Worm (Caenorhabditis elegans): ENCODE data around the gene xbx-6.

Gene xbx-6

DNA sequence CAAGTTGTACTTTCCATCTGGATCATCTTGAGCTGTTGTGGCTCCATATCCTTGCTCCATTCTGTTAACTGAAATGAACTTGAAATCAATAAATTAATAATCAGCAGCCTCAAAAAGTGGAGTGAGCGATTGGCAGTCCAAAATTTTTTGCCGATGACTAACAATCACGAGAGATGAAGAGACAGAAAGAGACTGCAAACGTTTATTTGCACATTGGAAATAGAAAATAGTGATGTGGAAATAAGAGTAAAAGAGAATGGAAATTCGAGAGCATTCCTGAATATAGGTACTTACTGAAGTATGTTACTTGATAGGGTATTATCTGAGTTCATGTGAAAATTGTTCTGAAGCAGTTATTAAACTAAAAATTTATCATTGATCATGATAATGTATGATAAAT lies 6.9 kb downstream of the xbx-6 start, which contains the start of gene tag-120:
TSS of gene tag-120 (minus strand) at position 68 of the 400 bp plus-strand sequence.
- no peak for TF ChIP-seq mxl-1 (tag; optimal IDR thresholded peaks at IDR 0.05)
- TF ChIP-seq nhr-80 (tag; optimal IDR thresholded peaks at IDR 0.05), result peak; percentile 49

DNA sequence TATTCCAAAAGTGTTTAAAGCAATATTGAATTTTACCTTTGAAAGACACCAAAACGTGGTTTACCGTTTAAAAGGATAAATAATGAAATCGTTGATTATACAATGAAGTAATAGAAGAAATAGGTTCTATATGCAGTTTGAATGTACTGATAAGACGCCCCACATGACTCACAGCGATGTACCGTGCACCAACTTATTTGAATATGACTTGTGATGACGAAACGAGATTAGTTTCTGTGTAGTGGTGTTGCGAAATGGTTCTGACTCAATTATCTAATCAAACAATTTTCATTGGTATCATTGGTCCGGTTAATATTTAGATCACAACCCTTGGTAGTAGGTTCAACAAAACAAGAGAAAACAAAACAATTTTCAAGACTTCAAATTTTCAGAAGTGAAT lies 8.3 kb downstream of the xbx-6 start:
- TF ChIP-seq zim-3 (tag; optimal IDR thresholded peaks at IDR 0.05), result no peak
- TF ChIP-seq B0336.3 (GFP tag; IDR thresholded peaks at IDR 0.05), result no peak
- no peak for TF ChIP-seq ZK185.1 (tag; optimal IDR thresholded peaks at IDR 0.05; ENCODE audit: poor library complexity, severe bottlenecking)
- peak; percentile 83 for TF ChIP-seq cebp-1 (GFP tag; IDR thresholded peaks at IDR 0.05)
- TF ChIP-seq cebp-1 (tag; optimal IDR thresholded peaks at IDR 0.05), result no peak
- peak; percentile 45 for TF ChIP-seq nhr-80 (tag; optimal IDR thresholded peaks at IDR 0.05)

DNA sequence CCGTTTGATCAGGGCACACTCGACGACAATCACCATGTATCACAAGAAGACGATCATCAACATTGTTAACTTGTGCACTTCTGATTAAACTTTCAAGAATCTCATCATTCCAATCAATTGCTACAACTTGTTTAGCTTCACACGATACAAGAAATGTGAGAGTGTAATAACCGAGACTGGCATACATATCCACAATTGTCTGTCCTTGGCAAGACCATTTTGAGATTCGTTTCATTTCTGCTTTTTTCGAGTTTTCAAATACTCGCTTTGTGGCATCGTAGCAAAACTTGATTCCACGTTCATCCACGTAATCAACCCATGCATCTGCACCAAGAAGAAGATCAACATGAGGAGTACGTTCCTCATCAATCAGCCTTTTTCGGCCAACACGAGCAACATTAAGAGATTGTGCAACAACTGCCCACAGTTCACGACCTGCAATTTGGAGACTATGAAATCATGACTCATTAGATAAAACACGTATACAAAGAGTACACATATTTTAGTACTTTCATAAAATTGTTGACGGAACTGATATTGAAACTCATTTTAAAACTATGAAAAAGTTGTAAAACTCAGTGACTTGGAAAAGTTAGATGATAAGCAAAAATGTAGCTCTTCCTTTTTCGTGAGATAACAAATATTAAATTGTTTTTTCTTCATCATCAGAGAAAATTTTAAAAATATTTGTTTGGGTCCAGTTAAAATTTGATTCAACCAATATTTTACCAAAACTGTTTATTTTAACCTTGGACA lies 9.7 kb downstream of the xbx-6 start:
- TF ChIP-seq somi-1 (GFP tag; optimal IDR thresholded peaks at IDR 0.05) (no peak), nhr-179 (tag; optimal IDR thresholded peaks at IDR 0.05) (no peak), madf-3 (GFP tag; IDR thresholded peaks at IDR 0.05) (no peak), lag-1 (GFP tag; IDR thresholded peaks at IDR 0.05) (no peak), nhr-120 (GFP tag; IDR thresholded peaks at IDR 0.05) (no peak), hmg-20 (GFP tag; IDR thresholded peaks at IDR 0.05) (no peak), snpc-4 (GFP tag; optimal IDR thresholded peaks at IDR 0.05) (no peak), snpc-4 (tag; optimal IDR thresholded peaks at IDR 0.05) (no peak), aptf-3 (GFP tag; IDR thresholded peaks at IDR 0.05) (no peak), ztf-28 (GFP tag; IDR thresholded peaks at IDR 0.05) (no peak), ama-1 (optimal IDR thresholded peaks at IDR 0.05) (no peak), ama-1 (GFP tag; optimal IDR thresholded peaks at IDR 0.05) (no peak), mel-28 (tag; optimal IDR thresholded peaks at IDR 0.05; ENCODE audit: borderline replicate concordance) (no peak), tbp1 (GFP tag; optimal IDR thresholded peaks at IDR 0.05) (no peak), Y95B8A.8 (GFP tag; IDR thresholded peaks at IDR 0.05) (no peak), Y53F4B.3 (GFP tag; IDR thresholded peaks at IDR 0.05) (no peak), ztf-26 (tag; optimal IDR thresholded peaks at IDR 0.05) (no peak), let-526 (GFP tag; IDR thresholded peaks at IDR 0.05) (no peak)

DNA sequence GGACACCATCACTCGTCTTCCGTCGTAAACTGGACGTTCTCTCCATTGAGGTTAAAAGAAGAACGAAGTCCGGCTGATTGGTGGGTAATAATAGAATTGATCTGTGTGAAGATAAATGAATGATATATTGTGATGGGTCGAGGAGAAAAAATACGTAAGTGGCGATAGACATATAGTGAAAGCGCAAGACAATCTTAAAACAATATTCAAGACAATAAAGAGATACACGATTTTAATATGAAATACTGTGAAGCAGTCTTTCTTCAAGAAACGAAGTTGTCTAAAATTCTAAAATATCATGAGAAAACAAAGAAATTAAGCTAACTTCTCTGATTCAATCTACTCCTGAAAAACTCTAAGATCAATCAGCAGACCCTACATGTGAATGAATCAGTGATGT lies 10.7 kb downstream of the xbx-6 start, which contains the start of gene F40F9.10:
TSS of gene F40F9.10 (minus strand) at position 101 of the 400 bp plus-strand sequence.
- TF ChIP-seq chd-7 (tag; optimal IDR thresholded peaks at IDR 0.05) (no peak), hmg-1.2 (GFP tag; IDR thresholded peaks at IDR 0.05) (no peak), B0261.1 (tag; optimal IDR thresholded peaks at IDR 0.05) (no peak), attf-6 (GFP tag; IDR thresholded peaks at IDR 0.05) (no peak), B0336.3 (GFP tag; IDR thresholded peaks at IDR 0.05) (no peak)

DNA sequence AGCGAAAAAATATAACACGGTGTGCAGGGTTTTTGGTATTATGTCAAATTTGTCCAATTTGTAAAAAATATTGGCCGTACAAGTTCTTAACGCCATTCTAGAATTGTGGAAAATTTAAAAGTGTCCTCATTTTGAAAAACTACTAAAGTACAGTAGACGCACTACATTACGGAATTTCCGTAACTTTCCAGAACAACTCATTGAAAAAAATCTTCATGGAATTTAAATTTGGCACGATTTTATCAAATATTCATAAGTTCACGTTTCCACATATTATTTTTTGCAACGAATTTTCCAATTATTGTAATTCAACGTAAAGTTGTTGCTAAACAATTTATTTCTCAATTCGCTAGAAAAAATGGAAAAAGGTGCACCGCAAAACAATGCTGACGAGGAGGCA lies 12.1 kb downstream of the xbx-6 start, which contains the start of gene F40F9.3:
TSS of gene F40F9.3 (plus strand) at position 301 of the 400 bp plus-strand sequence.
- no peak for TF ChIP-seq lir-1 (GFP tag; conservative IDR thresholded peaks at IDR 0.05)
- no peak for TF ChIP-seq F22D6.2 (tag; optimal IDR thresholded peaks at IDR 0.05)
- TF ChIP-seq lin-26 (GFP tag; IDR thresholded peaks at IDR 0.05), result no peak
- no peak for TF ChIP-seq snpc-3.4 (tag; optimal IDR thresholded peaks at IDR 0.05)
- no peak for TF ChIP-seq hsf-1 (GFP tag; IDR thresholded peaks at IDR 0.05)
- no peak for TF ChIP-seq tbp1 (GFP tag; optimal IDR thresholded peaks at IDR 0.05)
